Worm (Caenorhabditis elegans) whole organism, late embryonic: ENCODE results near the gene T24A6.20.

Source experiments
- C08G9.2 ChIP-seq: sonication (generic microtip); optimal IDR thresholded peaks from 2 replicates; lab custom pipeline; 2016; ENCODE audit warnings: mild to moderate bottlenecking, missing genetic modification characterization, moderate library complexity, missing compliant biosample characterization
- C38D4.7 ChIP-seq: fragments of 200-800 bp; sonication (Bioruptor generic); optimal IDR thresholded peaks from 2 replicates; lab custom pipeline; 2018; ENCODE audit warnings: mild to moderate bottlenecking, missing genetic modification characterization, moderate library complexity, missing compliant biosample characterization
- F13H6.1 ChIP-seq: sonication (generic microtip); optimal IDR thresholded peaks from 2 replicates; lab custom pipeline; 2016; ENCODE audit warnings: missing genetic modification characterization, missing compliant biosample characterization
- K02D7.2 ChIP-seq: sonication (generic microtip); optimal IDR thresholded peaks from 2 replicates; lab custom pipeline; 2017; ENCODE audit warnings: mild to moderate bottlenecking, missing genetic modification characterization, missing compliant biosample characterization
- K09A11.1 ChIP-seq: sonication (generic microtip); optimal IDR thresholded peaks from 2 replicates; lab custom pipeline; 2017; ENCODE audit warnings: antibody characterized with exemption, mild to moderate bottlenecking, missing genetic modification characterization, missing compliant biosample characterization; ENCODE audit not compliant: insufficient read depth
- T23F11.4 ChIP-seq: fragments of 200-800 bp; sonication (Bioruptor generic); optimal IDR thresholded peaks from 2 replicates; lab custom pipeline; 2018; ENCODE audit warnings: mild to moderate bottlenecking, missing genetic modification characterization, missing compliant biosample characterization
- Y22D7AL.16 ChIP-seq: sonication (generic microtip); optimal IDR thresholded peaks from 2 replicates; lab custom pipeline; 2016; ENCODE audit warnings: missing genetic modification characterization, missing compliant biosample characterization
- ahr-1 ChIP-seq: sonication (generic microtip); optimal IDR thresholded peaks from 2 replicates; lab custom pipeline; 2016; ENCODE audit warnings: missing genetic modification characterization, missing compliant biosample characterization
- ama-1 ChIP-seq: fragments of 150-350 bp; optimal IDR thresholded peaks from 2 replicates; lab custom pipeline; 2014
- ceh-14 ChIP-seq: sonication (generic microtip); optimal IDR thresholded peaks from 2 replicates; lab custom pipeline; 2016; ENCODE audit warnings: missing genotype, missing genetic modification characterization, missing compliant biosample characterization
- ceh-19 ChIP-seq: fragments of 200-800 bp; sonication (Bioruptor generic); optimal IDR thresholded peaks from 2 replicates; lab custom pipeline; 2018; ENCODE audit warnings: mild to moderate bottlenecking, missing genetic modification characterization, missing compliant biosample characterization
- ceh-30 ChIP-seq: fragments of 150-350 bp; optimal IDR thresholded peaks from 2 replicates; lab custom pipeline; 2014; ENCODE audit warnings: missing biosample characterization, missing genetic modification characterization
- ceh-31 ChIP-seq: sonication (generic microtip); optimal IDR thresholded peaks from 2 replicates; lab custom pipeline; 2016; ENCODE audit warnings: missing genetic modification characterization, missing compliant biosample characterization
- ceh-34 ChIP-seq: sonication (generic microtip); optimal IDR thresholded peaks from 2 replicates; lab custom pipeline; 2016; ENCODE audit warnings: mild to moderate bottlenecking, missing genetic modification characterization, missing compliant biosample characterization
- ceh-45 ChIP-seq: fragments of 200-800 bp; sonication (Bioruptor generic); IDR thresholded peaks from 2 replicates; pipeline ENCODE4 v1.3.6; 2022; ENCODE audit warnings: missing genetic modification reagents, missing genetic modification characterization, missing compliant biosample characterization
- ceh-6 ChIP-seq: fragments of 200-800 bp; sonication (Bioruptor generic); optimal IDR thresholded peaks from 2 replicates; lab custom pipeline; 2018; ENCODE audit warnings: mild to moderate bottlenecking, missing genetic modification characterization, missing compliant biosample characterization
- ceh-9 ChIP-seq: sonication (generic microtip); optimal IDR thresholded peaks from 2 replicates; lab custom pipeline; 2016; ENCODE audit warnings: mild to moderate bottlenecking, missing genetic modification characterization, inconsistent platforms, missing compliant biosample characterization
- che-1 ChIP-seq: sonication (generic microtip); optimal IDR thresholded peaks from 2 replicates; lab custom pipeline; 2016; ENCODE audit warnings: mild to moderate bottlenecking, missing genetic modification characterization, missing compliant biosample characterization
- dmd-4 ChIP-seq: sonication (generic microtip); optimal IDR thresholded peaks from 2 replicates; lab custom pipeline; 2016; ENCODE audit warnings: borderline replicate concordance, missing genetic modification characterization, missing compliant biosample characterization
- ets-4 ChIP-seq: sonication (generic microtip); optimal IDR thresholded peaks from 2 replicates; lab custom pipeline; 2016; ENCODE audit warnings: missing genetic modification characterization, missing compliant biosample characterization
- fkh-10 ChIP-seq: fragments of 150-350 bp; optimal IDR thresholded peaks from 2 replicates; lab custom pipeline; 2014; ENCODE audit warnings: missing biosample characterization, missing genetic modification reagents, missing genetic modification characterization
- fkh-6 ChIP-seq: sonication (generic microtip); optimal IDR thresholded peaks from 2 replicates; lab custom pipeline; 2016; ENCODE audit warnings: missing genetic modification characterization, missing compliant biosample characterization
- hlh-15 ChIP-seq: sonication (generic microtip); optimal IDR thresholded peaks from 2 replicates; lab custom pipeline; 2016; ENCODE audit warnings: missing genetic modification characterization, missing compliant biosample characterization
- hlh-30 ChIP-seq: sonication (generic microtip); optimal IDR thresholded peaks from 2 replicates; lab custom pipeline; 2017; ENCODE audit warnings: antibody characterized with exemption, missing genetic modification characterization, missing compliant biosample characterization; ENCODE audit not compliant: insufficient read depth
- hlh-6 ChIP-seq: sonication (generic microtip); optimal IDR thresholded peaks from 2 replicates; lab custom pipeline; 2016; ENCODE audit warnings: missing genotype, missing genetic modification characterization, missing compliant biosample characterization
- lim-6 ChIP-seq: sonication (generic microtip); optimal IDR thresholded peaks from 2 replicates; lab custom pipeline; 2016; ENCODE audit warnings: missing genetic modification characterization, missing compliant biosample characterization
- lin-11 ChIP-seq: fragments of 200-800 bp; sonication (Bioruptor generic); optimal IDR thresholded peaks from 2 replicates; lab custom pipeline; 2018; ENCODE audit warnings: mild to moderate bottlenecking, missing genetic modification characterization, missing compliant biosample characterization
- mec-3 ChIP-seq: sonication (generic microtip); optimal IDR thresholded peaks from 2 replicates; lab custom pipeline; 2016; ENCODE audit warnings: borderline replicate concordance, missing genetic modification characterization, missing compliant biosample characterization
- nhr-11 ChIP-seq: fragments of 150-350 bp; optimal IDR thresholded peaks from 2 replicates; lab custom pipeline; 2014; ENCODE audit warnings: missing biosample characterization, missing genetic modification characterization
- odd-2 ChIP-seq: sonication (generic microtip); optimal IDR thresholded peaks from 2 replicates; lab custom pipeline; 2017; ENCODE audit warnings: antibody characterized with exemption, mild to moderate bottlenecking, missing genetic modification characterization, missing compliant biosample characterization
- pag-3 ChIP-seq: sonication (generic microtip); optimal IDR thresholded peaks from 2 replicates; lab custom pipeline; 2016; ENCODE audit warnings: missing compliant biosample characterization, missing genetic modification characterization, borderline replicate concordance
- pat-9 ChIP-seq: fragments of 200-800 bp; sonication (Bioruptor generic); optimal IDR thresholded peaks from 2 replicates; lab custom pipeline; 2018; ENCODE audit warnings: mild to moderate bottlenecking, missing genetic modification characterization, moderate library complexity, missing compliant biosample characterization
- pax-1 ChIP-seq: fragments of 150-350 bp; optimal IDR thresholded peaks from 2 replicates; lab custom pipeline; 2014; ENCODE audit warnings: missing biosample characterization, missing genetic modification characterization
- pha-2 ChIP-seq: sonication (generic microtip); optimal IDR thresholded peaks from 2 replicates; lab custom pipeline; 2017; ENCODE audit warnings: mild to moderate bottlenecking, missing genetic modification characterization, missing compliant biosample characterization
- pqm-1 ChIP-seq: sonication (generic microtip); optimal IDR thresholded peaks from 2 replicates; lab custom pipeline; 2016; ENCODE audit warnings: missing genetic modification characterization, missing compliant biosample characterization
- pros-1 ChIP-seq: fragments of 150-350 bp; optimal IDR thresholded peaks from 2 replicates; lab custom pipeline; 2014; ENCODE audit warnings: missing biosample characterization, missing genetic modification reagents, missing genetic modification characterization
- ref-2 ChIP-seq: sonication (generic microtip); optimal IDR thresholded peaks from 2 replicates; lab custom pipeline; 2016; ENCODE audit warnings: missing genetic modification characterization, missing compliant biosample characterization
- sdc-2 ChIP-seq: sonication (generic microtip); optimal IDR thresholded peaks from 2 replicates; lab custom pipeline; 2016; ENCODE audit warnings: missing genotype, missing genetic modification characterization, missing compliant biosample characterization
- sox-2 ChIP-seq: fragments of 200-800 bp; sonication (Bioruptor generic); IDR thresholded peaks from 2 replicates; pipeline ENCODE4 v1.3.6; 2022; ENCODE audit warnings: missing genetic modification reagents, missing genetic modification characterization, missing compliant biosample characterization
- ttx-3 ChIP-seq: sonication (generic microtip); optimal IDR thresholded peaks from 2 replicates; lab custom pipeline; 2016; ENCODE audit warnings: missing genetic modification reagents, missing genetic modification characterization, missing compliant biosample characterization
- unc-42 ChIP-seq: sonication (generic microtip); optimal IDR thresholded peaks from 2 replicates; lab custom pipeline; 2016; ENCODE audit warnings: missing genotype, missing genetic modification characterization, missing compliant biosample characterization
- zip-5 ChIP-seq: sonication (generic microtip); optimal IDR thresholded peaks from 2 replicates; lab custom pipeline; 2016; ENCODE audit warnings: missing genetic modification characterization, missing compliant biosample characterization
- ztf-16 ChIP-seq: sonication (generic microtip); optimal IDR thresholded peaks from 2 replicates; lab custom pipeline; 2017; ENCODE audit warnings: missing genetic modification characterization, missing compliant biosample characterization

The T24A6.20 gene

DNA sequence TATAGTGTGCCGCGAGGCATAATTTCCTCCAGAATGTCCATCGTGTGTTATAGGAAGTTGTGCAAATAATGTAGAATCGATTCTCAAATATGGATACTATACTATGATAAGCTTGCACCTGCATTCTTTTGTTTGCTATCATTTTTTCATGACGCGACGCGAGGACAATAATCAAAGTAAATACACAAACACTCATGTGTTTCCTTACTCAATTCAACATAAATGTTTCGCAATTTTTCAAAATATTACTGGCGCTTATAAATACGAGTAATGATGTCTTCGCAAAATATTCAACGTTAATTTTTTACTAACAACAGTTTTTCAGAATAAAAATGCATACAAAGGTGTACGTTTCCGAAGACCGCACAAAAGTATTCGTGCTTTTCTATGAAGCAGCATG, 29.7 kb upstream of the T24A6.20 start, which contains the start of gene irg-1:
Gene irg-1 (plus strand): TSS at position 326 of the 400 bp plus-strand sequence.
- TF ChIP-seq fkh-10 (GFP tag; lab: Kevin White, UChicago): no peak
- TF ChIP-seq pax-1: no peak
- TF ChIP-seq ceh-6: no peak
- no peak for TF ChIP-seq pat-9 (tag; lab: Kevin White, UChicago)
- no peak for TF ChIP-seq mec-3
- no peak for TF ChIP-seq zip-5 (tag; lab: Kevin White, UChicago)
- no peak for TF ChIP-seq hlh-30 (tag; lab: Kevin White, UChicago)
- no peak for TF ChIP-seq ceh-9 (tag; lab: Kevin White, UChicago)
- no peak for TF ChIP-seq nhr-11 (tag; lab: Kevin White, UChicago)
- no peak for TF ChIP-seq pha-2 (tag; lab: Kevin White, UChicago)
- no peak for TF ChIP-seq lim-6 (tag; lab: Kevin White, UChicago)
- no peak for TF ChIP-seq ceh-31 (tag; lab: Kevin White, UChicago)
- no peak for TF ChIP-seq ttx-3 (tag; lab: Kevin White, UChicago)
- TF ChIP-seq F13H6.1 (tag; lab: Kevin White, UChicago): no peak
- no peak for TF ChIP-seq ceh-30 (tag; lab: Kevin White, UChicago)
- no peak for TF ChIP-seq ztf-16 (tag; lab: Kevin White, UChicago)

DNA sequence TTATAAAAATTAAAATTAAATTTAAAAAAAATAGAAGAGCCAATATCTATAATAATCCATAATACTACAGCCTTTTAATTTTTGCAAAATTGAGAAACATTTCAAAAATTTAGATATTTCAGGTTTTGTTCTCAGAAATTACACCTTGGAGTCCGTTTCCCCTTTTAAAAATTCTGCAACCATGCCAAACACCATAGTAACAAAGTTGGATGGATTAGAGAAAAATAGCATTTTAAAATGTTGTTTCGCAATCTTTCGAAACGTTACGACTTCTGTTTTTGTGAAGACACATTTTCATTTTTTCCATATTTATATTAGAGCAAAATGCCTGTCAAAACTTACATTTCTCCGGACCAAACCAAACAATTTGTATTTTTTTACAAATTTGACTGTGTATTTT, 28.0 kb upstream of the T24A6.20 start, which contains the start of gene T24A6.7:
Gene T24A6.7 (plus strand): TSS at position 301 of the 400 bp plus-strand sequence.
- TF ChIP-seq odd-2 (tag; lab: Kevin White, UChicago) (no peak), ets-4 (no peak), C38D4.7 (GFP tag; lab: Kevin White, UChicago) (no peak), ceh-30 (tag; lab: Kevin White, UChicago) (no peak), K09A11.1 (tag; lab: Kevin White, UChicago) (no peak), ama-1 (lab: Kevin White, UChicago) (no peak), ceh-34 (tag; lab: Kevin White, UChicago) (no peak), sox-2 (GFP tag; lab: Robert Waterston, UW) (no peak), sdc-2 (no peak), K02D7.2 (tag; lab: Kevin White, UChicago) (no peak), che-1 (tag; lab: Kevin White, UChicago) (no peak), pqm-1 (tag; lab: Kevin White, UChicago) (no peak), ztf-16 (tag; lab: Kevin White, UChicago) (no peak)

DNA sequence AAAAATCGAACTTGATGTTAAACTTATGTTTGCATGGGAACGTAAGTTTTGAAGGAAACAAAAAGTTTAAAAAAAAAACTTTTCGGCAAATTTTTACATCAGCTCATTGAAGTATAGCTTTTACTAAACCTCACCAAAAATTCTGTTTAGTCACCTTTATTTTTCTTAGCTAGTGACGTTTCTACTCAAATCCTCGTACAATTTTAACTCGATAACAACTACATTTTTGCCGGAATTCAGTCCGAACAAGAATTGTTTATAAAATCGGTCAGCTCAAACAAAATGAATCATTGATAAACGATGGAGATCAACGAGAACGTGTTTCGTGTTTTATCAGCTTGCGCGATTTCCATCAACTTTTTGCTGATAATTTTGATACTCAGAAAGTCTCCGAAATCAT, 26.1 kb upstream of the T24A6.20 start, which contains the start of gene str-260:
Gene str-260 (plus strand): TSS at position 301 of the 400 bp plus-strand sequence.
- no peak for TF ChIP-seq C08G9.2 (tag; lab: Kevin White, UChicago)
- TF ChIP-seq ztf-16 (tag; lab: Kevin White, UChicago): no peak
- TF ChIP-seq pax-1: no peak
- TF ChIP-seq lin-11 (tag; lab: Kevin White, UChicago): no peak
- no peak for TF ChIP-seq T23F11.4 (GFP tag; lab: Kevin White, UChicago)
- no peak for TF ChIP-seq sox-2 (GFP tag; lab: Robert Waterston, UW)
- no peak for TF ChIP-seq Y22D7AL.16 (tag; lab: Kevin White, UChicago)
- no peak for TF ChIP-seq ceh-19 (GFP tag; lab: Kevin White, UChicago)

DNA sequence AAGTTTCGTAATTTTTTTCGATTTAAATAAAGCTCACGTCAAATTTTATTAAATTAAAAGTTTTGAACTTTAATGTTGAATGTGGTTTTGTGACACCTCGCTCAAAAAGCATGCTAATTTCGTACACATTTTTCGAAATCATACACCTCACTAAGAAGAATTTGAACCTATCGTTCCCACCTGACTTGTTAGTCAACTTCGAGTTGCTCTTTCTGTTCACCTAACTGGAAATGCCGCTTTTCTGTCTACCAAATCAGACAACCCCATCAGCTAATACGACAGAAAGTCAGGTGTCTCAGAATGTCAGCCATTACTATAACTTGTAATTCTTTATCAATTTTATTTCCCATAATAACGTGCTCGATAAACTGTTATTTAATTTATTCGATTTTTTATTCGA, 22.5 kb upstream of the T24A6.20 start, which contains the start of gene srbc-66:
Gene srbc-66 (plus strand): TSS at position 301 of the 400 bp plus-strand sequence.
- no peak for TF ChIP-seq ztf-16 (tag; lab: Kevin White, UChicago)
- no peak for TF ChIP-seq pros-1 (tag; lab: Kevin White, UChicago)
- TF ChIP-seq lin-11 (tag; lab: Kevin White, UChicago): no peak
- TF ChIP-seq hlh-15 (tag; lab: Kevin White, UChicago): no peak
- no peak for TF ChIP-seq fkh-6
- TF ChIP-seq pat-9 (tag; lab: Kevin White, UChicago): no peak
- TF ChIP-seq ahr-1: no peak
- TF ChIP-seq ceh-14 (tag; lab: Kevin White, UChicago): no peak
- TF ChIP-seq dmd-4 (tag; lab: Kevin White, UChicago): no peak
- TF ChIP-seq unc-42 (tag; lab: Kevin White, UChicago): no peak
- TF ChIP-seq pag-3 (tag; lab: Kevin White, UChicago): no peak
- no peak for TF ChIP-seq hlh-6
- no peak for TF ChIP-seq ref-2
- TF ChIP-seq ceh-45: no peak
